Worm (Caenorhabditis elegans): Measurements from ENCODE around the gene aakg-4.
A peak's percentile ranks its signal among the peaks of the same experiment; 100 is the strongest.

aakg-4 gene

ce11 chrX:2352929-2353328 lies 33.8 kb upstream of the aakg-4 start:
- TF ChIP-seq zip-2 (tag; optimal IDR thresholded peaks at IDR 0.05), result no peak
- no peak for TF ChIP-seq nhr-111 (GFP tag; optimal IDR thresholded peaks at IDR 0.05)
- TF ChIP-seq lim-7 (GFP tag; IDR thresholded peaks at IDR 0.05), result no peak
- TF ChIP-seq mdt-29 (GFP tag; IDR thresholded peaks at IDR 0.05), result no peak
- 0 out of 2 replicates have a peak, but pooled peaks have one; percentile 9 for TF ChIP-seq php-3 (GFP tag; IDR thresholded peaks at IDR 0.05)

ce11 chrX:2347962-2348361 lies 28.8 kb upstream of the aakg-4 start:
- TF ChIP-seq zip-11 (GFP tag; IDR thresholded peaks at IDR 0.05) (no peak), mxl-2 (GFP tag; conservative IDR thresholded peaks at IDR 0.05) (no peak), attf-4 (tag; optimal IDR thresholded peaks at IDR 0.05) (no peak), lsy-2 (tag; optimal IDR thresholded peaks at IDR 0.05) (no peak), hif-1 (tag; optimal IDR thresholded peaks at IDR 0.05) (no peak), Y5F2A.4 (GFP tag; optimal IDR thresholded peaks at IDR 0.05) (no peak), nhr-76 (tag; optimal IDR thresholded peaks at IDR 0.05) (no peak), rbr-2 (tag; optimal IDR thresholded peaks at IDR 0.05) (no peak), daf-19 (GFP tag; conservative IDR thresholded peaks at IDR 0.05) (no peak), lin-13 (GFP tag; optimal IDR thresholded peaks at IDR 0.05) (no peak)

DNA sequence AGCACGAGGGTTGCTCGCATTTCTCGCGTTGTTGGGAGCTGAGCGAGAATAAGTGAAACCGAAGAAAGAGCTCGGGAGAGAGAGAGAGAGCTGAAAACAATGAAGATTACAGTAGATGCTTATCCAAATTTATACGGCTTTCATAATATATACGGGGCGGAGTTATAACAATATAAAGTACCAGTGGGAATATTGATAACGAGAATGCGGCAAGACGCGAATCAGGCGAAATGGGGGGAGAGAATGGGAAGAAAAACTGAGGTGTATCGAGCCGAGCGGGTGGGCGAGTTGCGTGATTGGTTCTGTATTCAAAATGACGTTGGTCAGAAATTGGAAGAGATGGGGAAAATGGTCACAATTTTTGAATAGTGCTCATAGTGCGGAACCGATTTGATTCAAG lies 25.5 kb upstream of the aakg-4 start, which contains the start of gene nlp-2:
Gene nlp-2, minus strand, starts transcription at position 101 of the 400 bp plus-strand sequence.
- no peak for TF ChIP-seq fkh-10 (GFP tag; optimal IDR thresholded peaks at IDR 0.05)
- TF ChIP-seq lim-7 (GFP tag; IDR thresholded peaks at IDR 0.05), result no peak
- no peak for TF ChIP-seq lsy-2 (tag; optimal IDR thresholded peaks at IDR 0.05)
- TF ChIP-seq T20F7.1 (GFP tag; optimal IDR thresholded peaks at IDR 0.05), result no peak
- no peak for TF ChIP-seq mdl-1 (tag; optimal IDR thresholded peaks at IDR 0.05)
- TF ChIP-seq daf-12 (tag; optimal IDR thresholded peaks at IDR 0.05), result no peak
- no peak for TF ChIP-seq arid-1 (GFP tag; conservative IDR thresholded peaks at IDR 0.05)
- no peak for TF ChIP-seq gei-8 (GFP tag; optimal IDR thresholded peaks at IDR 0.05)
- TF ChIP-seq attf-4 (tag; optimal IDR thresholded peaks at IDR 0.05), result no peak
- no peak for TF ChIP-seq ceh-28 (tag; optimal IDR thresholded peaks at IDR 0.05)
- no peak for TF ChIP-seq cey-2 (tag; optimal IDR thresholded peaks at IDR 0.05; ENCODE audit: borderline replicate concordance, insufficient read depth)
- no peak for TF ChIP-seq Y5F2A.4 (GFP tag; optimal IDR thresholded peaks at IDR 0.05)
- no peak for TF ChIP-seq F37D6.2 (tag; optimal IDR thresholded peaks at IDR 0.05)
- TF ChIP-seq pha-4 (GFP tag; IDR thresholded peaks at IDR 0.05), result no peak
- no peak for TF ChIP-seq pha-4 (tag; optimal IDR thresholded peaks at IDR 0.05)
- TF ChIP-seq dve-1 (tag; optimal IDR thresholded peaks at IDR 0.05; ENCODE audit: insufficient read depth), result no peak

DNA sequence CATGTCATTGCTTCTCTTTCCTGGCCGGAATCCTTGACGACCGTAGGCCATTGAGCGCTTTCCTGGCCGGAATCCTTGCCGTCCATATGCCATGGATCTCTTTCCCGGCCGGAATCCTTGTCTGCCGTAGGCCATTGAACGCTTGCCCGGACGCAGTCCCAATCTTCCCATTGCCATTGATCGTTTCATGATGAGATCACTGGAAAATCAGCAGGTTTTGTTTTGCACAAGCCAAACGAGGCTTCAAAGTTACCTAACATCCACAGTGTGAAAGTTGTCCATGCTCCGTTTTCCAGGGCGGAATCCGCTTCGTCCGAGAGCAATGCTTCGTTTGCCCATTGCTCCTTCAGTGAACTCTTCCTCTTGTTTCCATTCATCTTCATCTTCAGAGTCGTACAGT lies 25.0 kb upstream of the aakg-4 start:
- TF ChIP-seq daf-8 (GFP tag; IDR thresholded peaks at IDR 0.05), result no peak
- no peak for TF ChIP-seq ceh-44 (GFP tag; IDR thresholded peaks at IDR 0.05)
- peak; percentile 52 for TF ChIP-seq aha-1 (tag)

DNA sequence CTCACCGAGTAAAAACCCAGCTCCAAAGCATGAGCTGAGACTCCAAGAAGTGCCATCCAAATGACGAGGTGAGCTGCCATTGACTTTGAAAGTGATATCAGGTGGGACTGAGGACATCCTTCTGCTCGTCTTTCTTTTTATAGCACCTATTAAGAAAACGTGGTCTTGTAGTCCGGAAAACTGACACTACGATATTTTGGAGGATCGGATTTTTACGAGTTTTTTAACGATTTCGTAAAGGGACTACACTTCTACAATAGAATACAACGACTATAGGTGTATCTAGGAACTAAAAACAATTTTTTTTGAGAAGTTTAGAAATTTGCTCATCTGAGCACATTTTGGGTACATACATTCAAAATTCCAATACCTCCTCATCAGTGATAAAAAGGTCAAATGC lies 23.7 kb upstream of the aakg-4 start, which contains the start of gene nlp-23:
Gene nlp-23, minus strand, starts transcription at position 101 of the 400 bp plus-strand sequence.
- TF ChIP-seq nhr-237 (tag; optimal IDR thresholded peaks at IDR 0.05) (no peak), nhr-41 (GFP tag; IDR thresholded peaks at IDR 0.05) (no peak), lim-7 (GFP tag; IDR thresholded peaks at IDR 0.05) (no peak), spr-1 (tag; optimal IDR thresholded peaks at IDR 0.05) (no peak), ztf-11 (tag; optimal IDR thresholded peaks at IDR 0.05) (no peak)
